Fruit fly (Drosophila melanogaster): ENCODE measurements around the gene kmg.

DNA sequence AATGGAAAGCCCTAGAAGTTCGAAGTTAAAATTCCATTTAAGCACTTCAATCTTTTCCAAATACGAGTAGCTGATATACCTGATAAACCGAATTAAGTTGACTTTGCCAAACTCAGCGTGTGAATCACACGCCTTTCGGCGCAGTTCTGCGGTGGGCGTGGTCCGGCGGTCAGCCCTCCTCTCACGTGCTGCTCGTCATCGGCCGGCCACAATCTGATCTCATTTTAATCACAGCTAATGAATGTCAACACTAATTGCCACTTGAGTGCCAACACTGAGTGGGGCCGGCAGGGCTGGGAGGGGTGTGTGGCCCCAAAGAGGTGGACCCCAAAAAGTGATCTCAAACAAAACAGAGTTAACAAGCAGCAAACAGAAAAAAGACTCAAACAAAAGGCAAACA lies 24.4 kb upstream of the kmg start:
- TF ChIP-seq CG14655 (GFP tag; optimal IDR thresholded peaks at IDR 0.05) = no peak
- TF ChIP-seq EcR (GFP tag; optimal IDR thresholded peaks at IDR 0.05) = no peak
- no peak for TF ChIP-seq Pif1A (GFP tag; optimal IDR thresholded peaks at IDR 0.05)
- TF ChIP-seq CG13204 (GFP tag; optimal IDR thresholded peaks at IDR 0.05) = no peak
- TF ChIP-seq CG12605 (GFP tag; IDR thresholded peaks at IDR 0.05) = no peak
- no peak for TF ChIP-seq Pif1B (GFP tag; optimal IDR thresholded peaks at IDR 0.05)
- no peak for TF ChIP-seq D1 (tag; optimal IDR thresholded peaks at IDR 0.05)
- TF ChIP-seq gl (tag; optimal IDR thresholded peaks at IDR 0.05) = no peak
- no peak for TF ChIP-seq CG17806 (tag; optimal IDR thresholded peaks at IDR 0.05)
- no peak for TF ChIP-seq CG10348 (GFP tag; IDR thresholded peaks at IDR 0.05)

Data from whole organism, pupa.